Fruit fly (Drosophila melanogaster) whole organism, prepupa: ENCODE results near the gene CG16903.

Experiments
- Blimp-1 ChIP-seq: fragments of 200-800 bp; sonication (Bioruptor generic); optimal IDR thresholded peaks from 3 replicates; lab custom pipeline; 2017; ENCODE audit warnings: missing biosample characterization, missing genetic modification characterization, mild to moderate bottlenecking, moderate library complexity, missing genetic modification reagents
- CG10669 ChIP-seq: fragments of 200-800 bp; sonication (Bioruptor generic); optimal IDR thresholded peaks from 3 replicates; lab custom pipeline; 2018; ENCODE audit warnings: missing biosample characterization, mild to moderate bottlenecking, missing genetic modification characterization, moderate library complexity
- CG11294 ChIP-seq: fragments of 200-800 bp; sonication (Bioruptor generic); IDR thresholded peaks from 2 replicates; pipeline ENCODE4 v1.3.6; 2022; ENCODE audit warnings: missing biosample characterization, missing genetic modification characterization
- CG11762 ChIP-seq: fragments of 200-800 bp; sonication (Bioruptor generic); optimal IDR thresholded peaks from 3 replicates; lab custom pipeline; 2016; ENCODE audit warnings: missing biosample characterization, missing genetic modification characterization; ENCODE audit not compliant: insufficient read depth
- CG11902 ChIP-seq: fragments of 200-800 bp; sonication (Bioruptor generic); optimal IDR thresholded peaks from 3 replicates; lab custom pipeline; 2016; ENCODE audit warnings: missing biosample characterization, missing genetic modification characterization
- CG1621 ChIP-seq: fragments of 200-800 bp; sonication (Bioruptor generic); optimal IDR thresholded peaks from 3 replicates; lab custom pipeline; 2018; ENCODE audit warnings: missing biosample characterization, mild to moderate bottlenecking, missing genetic modification characterization
- CG16779 ChIP-seq: fragments of 200-800 bp; sonication (Bioruptor generic); optimal IDR thresholded peaks from 3 replicates; lab custom pipeline; 2017; ENCODE audit warnings: missing biosample characterization, mild to moderate bottlenecking, missing genetic modification characterization
- CG3032 ChIP-seq: fragments of 200-800 bp; optimal IDR thresholded peaks from 2 replicates; lab custom pipeline; 2019; ENCODE audit warnings: missing biosample characterization, mild to moderate bottlenecking, missing genetic modification characterization, moderate library complexity
- CG31627 ChIP-seq: fragments of 200-800 bp; sonication (Bioruptor generic); optimal IDR thresholded peaks from 3 replicates; lab custom pipeline; 2016; ENCODE audit warnings: missing biosample characterization, missing genetic modification characterization
- CG32006 ChIP-seq: fragments of 200-800 bp; sonication (Bioruptor generic); optimal IDR thresholded peaks from 3 replicates; lab custom pipeline; 2017; ENCODE audit warnings: missing biosample characterization, mild to moderate bottlenecking, missing genetic modification characterization
- CG34406 ChIP-seq: fragments of 200-800 bp; sonication (Bioruptor generic); optimal IDR thresholded peaks from 3 replicates; lab custom pipeline; 2016; ENCODE audit warnings: missing biosample characterization, missing genetic modification characterization
- CG3919 ChIP-seq: fragments of 200-800 bp; sonication (Bioruptor generic); optimal IDR thresholded peaks from 3 replicates; lab custom pipeline; 2016; ENCODE audit warnings: missing biosample characterization, missing genetic modification characterization
- CG4318 ChIP-seq: fragments of 200-800 bp; sonication (Bioruptor generic); optimal IDR thresholded peaks from 3 replicates; lab custom pipeline; 2017; ENCODE audit warnings: missing biosample characterization, mild to moderate bottlenecking, missing genetic modification characterization
- CG6163 ChIP-seq: fragments of 200-800 bp; sonication (Bioruptor generic); IDR thresholded peaks from 3 replicates; pipeline ENCODE4 v1.3.6; 2022; ENCODE audit warnings: missing biosample characterization, missing genetic modification characterization
- CG6792 ChIP-seq: fragments of 200-800 bp; sonication (Bioruptor generic); optimal IDR thresholded peaks from 3 replicates; lab custom pipeline; 2016; ENCODE audit warnings: missing biosample characterization, missing genetic modification characterization
- CG6808 ChIP-seq: fragments of 200-800 bp; sonication (Bioruptor generic); optimal IDR thresholded peaks from 3 replicates; lab custom pipeline; 2017; ENCODE audit warnings: missing biosample characterization, missing genetic modification characterization, mild to moderate bottlenecking, moderate library complexity, missing genetic modification reagents
- CG6854 ChIP-seq: fragments of 200-800 bp; sonication (Bioruptor generic); optimal IDR thresholded peaks from 2 replicates; lab custom pipeline; 2017; ENCODE audit warnings: missing biosample characterization, mild to moderate bottlenecking, missing genetic modification characterization
- CG8319 ChIP-seq: fragments of 200-800 bp; sonication (Bioruptor generic); optimal IDR thresholded peaks from 3 replicates; lab custom pipeline; 2016; ENCODE audit warnings: missing biosample characterization, missing genetic modification characterization
- CG8632 ChIP-seq: fragments of 200-800 bp; sonication (Bioruptor generic); optimal IDR thresholded peaks from 3 replicates; lab custom pipeline; 2016; ENCODE audit warnings: missing biosample characterization, missing genetic modification characterization
- Eip75B ChIP-seq: fragments of 200-800 bp; sonication (Bioruptor generic); optimal IDR thresholded peaks from 3 replicates; lab custom pipeline; 2016; ENCODE audit warnings: missing biosample characterization, missing genetic modification characterization
- Eip78C ChIP-seq: fragments of 200-800 bp; sonication (Bioruptor generic); peaks from one replicate; lab custom pipeline; 2016; ENCODE audit warnings: missing biosample characterization, missing genetic modification characterization
- Ets21C ChIP-seq: fragments of 200-800 bp; sonication (Bioruptor generic); optimal IDR thresholded peaks from 3 replicates; lab custom pipeline; 2016; ENCODE audit warnings: missing biosample characterization, missing genetic modification characterization
- Ets96B ChIP-seq: fragments of 200-800 bp; optimal IDR thresholded peaks from 2 replicates; lab custom pipeline; 2019; ENCODE audit warnings: missing biosample characterization, mild to moderate bottlenecking, missing genetic modification characterization, moderate library complexity
- Hr38 ChIP-seq: sonication (Bioruptor generic); optimal IDR thresholded peaks from 2 replicates; lab custom pipeline; 2016; ENCODE audit warnings: missing biosample characterization, missing genetic modification characterization
- Hr39 ChIP-seq: fragments of 200-800 bp; sonication (Bioruptor generic); optimal IDR thresholded peaks from 2 replicates; lab custom pipeline; 2016; ENCODE audit warnings: missing biosample characterization, missing genetic modification characterization
- Hr4 ChIP-seq: fragments of 200-800 bp; sonication (Bioruptor generic); optimal IDR thresholded peaks from 3 replicates; lab custom pipeline; 2016; ENCODE audit warnings: missing biosample characterization, missing genetic modification characterization
- Lpt ChIP-seq: fragments of 200-800 bp; sonication (Bioruptor generic); optimal IDR thresholded peaks from 3 replicates; lab custom pipeline; 2016; ENCODE audit warnings: missing biosample characterization, missing genetic modification characterization
- OdsH ChIP-seq: fragments of 200-800 bp; sonication (Bioruptor generic); optimal IDR thresholded peaks from 3 replicates; lab custom pipeline; 2016; ENCODE audit warnings: missing biosample characterization, missing genetic modification characterization
- Smox ChIP-seq: fragments of 200-800 bp; sonication (Bioruptor generic); optimal IDR thresholded peaks from 3 replicates; lab custom pipeline; 2016; ENCODE audit warnings: missing biosample characterization, missing genetic modification characterization
- Sox102F ChIP-seq: fragments of 200-800 bp; sonication (Bioruptor generic); optimal IDR thresholded peaks from 2 replicates; lab custom pipeline; 2016; ENCODE audit warnings: missing biosample characterization, mild to moderate bottlenecking, missing genetic modification characterization
- Sox15 ChIP-seq: fragments of 200-800 bp; sonication (Bioruptor generic); optimal IDR thresholded peaks from 3 replicates; lab custom pipeline; 2016; ENCODE audit warnings: missing biosample characterization, missing genetic modification characterization
- achi ChIP-seq: fragments of 200-800 bp; sonication (Bioruptor generic); optimal IDR thresholded peaks from 3 replicates; lab custom pipeline; 2016; ENCODE audit warnings: missing biosample characterization, missing genetic modification characterization
- acj6 ChIP-seq: fragments of 200-800 bp; sonication (Bioruptor generic); optimal IDR thresholded peaks from 3 replicates; lab custom pipeline; 2016; ENCODE audit warnings: missing biosample characterization, missing genetic modification characterization
- cyc ChIP-seq: fragments of 200-800 bp; sonication (Bioruptor generic); optimal IDR thresholded peaks from 3 replicates; lab custom pipeline; 2016; ENCODE audit warnings: missing biosample characterization, missing genetic modification characterization
- dac ChIP-seq: fragments of 200-800 bp; sonication (Bioruptor generic); optimal IDR thresholded peaks from 2 replicates; lab custom pipeline; 2017; ENCODE audit warnings: missing biosample characterization, mild to moderate bottlenecking, missing genetic modification characterization
- eg ChIP-seq: fragments of 200-800 bp; sonication (Bioruptor generic); IDR thresholded peaks from 3 replicates; pipeline ENCODE4 v1.3.6; 2022; ENCODE audit warnings: missing biosample characterization, missing genetic modification characterization
- fd59A ChIP-seq: fragments of 200-800 bp; sonication (Bioruptor generic); optimal IDR thresholded peaks from 2 replicates; lab custom pipeline; 2017; ENCODE audit warnings: missing biosample characterization, mild to moderate bottlenecking, missing genetic modification characterization, missing genetic modification reagents
- fd85E ChIP-seq: fragments of 200-800 bp; sonication (Bioruptor generic); optimal IDR thresholded peaks from 3 replicates; lab custom pipeline; 2016; ENCODE audit warnings: missing biosample characterization, missing genetic modification characterization
- lz ChIP-seq: fragments of 200-800 bp; sonication (Bioruptor generic); optimal IDR thresholded peaks from 3 replicates; lab custom pipeline; 2016; ENCODE audit warnings: missing biosample characterization, missing genetic modification characterization
- net ChIP-seq: fragments of 200-800 bp; sonication (Bioruptor generic); optimal IDR thresholded peaks from 3 replicates; lab custom pipeline; 2016; ENCODE audit warnings: missing biosample characterization, missing genetic modification characterization
- pdm3 ChIP-seq: fragments of 200-800 bp; sonication (Bioruptor generic); optimal IDR thresholded peaks from 3 replicates; lab custom pipeline; 2016; ENCODE audit warnings: missing biosample characterization, missing genetic modification characterization
- spab ChIP-seq: fragments of 200-800 bp; sonication (Bioruptor generic); optimal IDR thresholded peaks from 2 replicates; lab custom pipeline; 2017; ENCODE audit warnings: missing biosample characterization, mild to moderate bottlenecking, missing genetic modification characterization, missing genetic modification reagents
- ss ChIP-seq, 2 experiments: fragments of 200-800 bp; sonication (Bioruptor generic); optimal IDR thresholded peaks; 2 replicates in 1 of 2; 3 replicates in 1 of 2; lab custom pipeline; 2017 to 2018; ENCODE audit warnings: mild to moderate bottlenecking in 2 of 2, missing biosample characterization in 2 of 2, missing genetic modification characterization in 2 of 2, moderate library complexity in 1 of 2
- svp ChIP-seq: fragments of 200-800 bp; sonication (Bioruptor generic); peaks from one replicate; lab custom pipeline; 2016; ENCODE audit warnings: missing biosample characterization, missing genetic modification characterization
- topi ChIP-seq: fragments of 200-800 bp; sonication (Bioruptor generic); optimal IDR thresholded peaks from 3 replicates; lab custom pipeline; 2016; ENCODE audit warnings: missing biosample characterization, missing genetic modification characterization
- vri ChIP-seq: fragments of 200-800 bp; sonication (Bioruptor generic); optimal IDR thresholded peaks from 3 replicates; lab custom pipeline; 2016; ENCODE audit warnings: missing biosample characterization, mild to moderate bottlenecking, missing genetic modification characterization

The CG16903 gene

DNA sequence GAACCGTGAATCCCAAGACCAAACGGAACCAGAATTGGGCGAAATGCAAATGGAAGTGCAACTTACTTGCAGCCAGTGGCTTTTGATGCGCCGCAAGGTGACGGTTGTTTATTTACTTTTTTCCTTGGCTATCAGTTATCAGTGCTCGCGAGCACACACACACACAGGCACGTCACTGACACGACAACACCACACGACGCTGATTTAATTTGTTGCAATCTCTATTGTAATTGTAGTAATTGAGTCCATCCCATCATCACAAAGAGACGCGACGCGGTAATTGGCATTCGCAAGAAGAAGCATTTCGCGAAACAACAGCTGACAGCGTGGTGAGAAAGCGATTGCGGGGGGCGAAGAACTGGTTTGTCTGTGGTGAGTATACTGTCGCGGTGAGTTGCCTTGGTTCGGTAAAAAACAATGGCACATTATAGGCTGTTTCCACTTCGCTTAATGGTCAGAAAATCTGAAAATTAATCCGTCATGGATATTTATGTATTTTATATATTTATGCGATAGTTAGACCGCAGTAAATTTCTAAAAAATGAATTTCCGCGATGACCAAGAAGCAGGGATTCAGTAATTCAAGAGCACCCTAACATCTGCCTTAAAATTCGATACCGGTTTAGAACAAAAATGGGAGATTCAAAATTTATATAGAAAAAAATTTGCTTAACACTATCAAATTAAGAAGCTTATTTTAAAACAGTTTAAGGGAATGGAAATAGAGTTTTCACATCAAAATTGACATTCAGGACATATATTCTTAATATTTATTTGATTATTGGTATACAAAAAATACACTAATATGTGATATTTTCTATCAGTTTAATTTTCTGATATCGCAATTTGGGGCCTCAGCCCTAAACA, 38.0 kb downstream of the CG16903 start, which contains the start of the genes Actn and usp (continued):
- TF ChIP-seq Blimp-1 (no peak), svp (peak; percentile 80), CG8632 (GFP tag; lab: Kevin White, UChicago) (no peak), Ets21C (GFP tag; lab: Kevin White, UChicago) (no peak), CG32006 (GFP tag; lab: Kevin White, UChicago) (peak; percentile 24), OdsH (GFP tag; lab: Kevin White, UChicago) (peak; percentile 38), CG6854 (GFP tag; lab: Kevin White, UChicago) (peak; percentile 63), fd59A (GFP tag; lab: Kevin White, UChicago) (no peak), ss (GFP tag; optimal IDR thresholded peaks at IDR 0.05; lab: Kevin White, UChicago) (peak; percentile 11 to 63), cyc (GFP tag; lab: Kevin White, UChicago) (peak; percentile 37)

DNA sequence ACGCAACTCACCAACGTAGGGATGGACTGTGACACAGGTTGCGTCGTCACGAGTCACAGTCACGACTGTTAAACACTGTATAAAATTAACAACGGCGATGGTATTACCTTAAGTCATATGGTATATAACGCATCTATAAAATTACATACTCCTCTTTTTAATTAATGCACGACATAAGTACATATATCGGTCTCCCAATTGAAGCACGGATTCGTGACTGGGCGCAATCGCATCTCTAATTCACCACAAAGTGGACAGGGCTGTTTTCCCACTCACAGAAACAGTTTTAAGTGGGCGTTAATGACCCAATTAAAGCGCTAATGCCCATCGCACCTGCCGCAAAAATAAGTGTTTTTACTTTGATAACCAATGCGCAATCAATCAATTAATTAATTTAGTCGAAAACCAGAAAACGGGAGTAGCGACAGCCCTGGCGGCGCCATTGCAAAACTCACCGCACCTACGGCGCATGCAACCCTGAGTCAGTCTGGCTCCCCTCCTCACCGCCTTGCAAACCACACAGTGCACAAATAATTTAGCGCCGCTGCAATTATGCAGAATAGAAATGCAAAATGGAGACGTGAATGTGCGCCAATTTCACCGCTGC, 38.8 kb downstream of the CG16903 start, which contains the start of gene CG4313:
CG4313 (plus strand) TSS at position 557 of the 607 bp plus-strand sequence.
- peak; percentile 68 for TF ChIP-seq vri (GFP tag; lab: Kevin White, UChicago)
- TF ChIP-seq CG16779 (tag; lab: Kevin White, UChicago): no peak
- peak; percentile 70 for TF ChIP-seq Eip75B (GFP tag; lab: Kevin White, UChicago)
- TF ChIP-seq CG11762 (GFP tag; lab: Kevin White, UChicago): peak; percentile 26
- peak; percentile 64 for TF ChIP-seq Hr4 (GFP tag; lab: Kevin White, UChicago)
- peak; percentile 84 for TF ChIP-seq lz (GFP tag; lab: Kevin White, UChicago)
- peak; percentile 71 for TF ChIP-seq OdsH (GFP tag; lab: Kevin White, UChicago)
- peak; percentile 33 for TF ChIP-seq CG4318 (GFP tag; lab: Kevin White, UChicago)
- no peak; the same call in 2 of the 3 replicates for TF ChIP-seq CG6163 (GFP tag; lab: Robert Waterston, UW)
- TF ChIP-seq Lpt: no peak
- peak; percentile 69 for TF ChIP-seq CG3032 (tag; lab: Kevin White, UChicago)
- peak; percentile 88 for TF ChIP-seq Eip78C (GFP tag; lab: Kevin White, UChicago)
- no peak for TF ChIP-seq fd85E (GFP tag; lab: Kevin White, UChicago)
- peak; percentile 64 for TF ChIP-seq CG34406 (GFP tag; lab: Kevin White, UChicago)
- no peak; the same call in 1 of the 2 replicates for TF ChIP-seq CG11294
- TF ChIP-seq acj6 (GFP tag; lab: Kevin White, UChicago): peak; percentile 66
- peak; percentile 43 for TF ChIP-seq fd59A (GFP tag; lab: Kevin White, UChicago)
- TF ChIP-seq Blimp-1: no peak
- TF ChIP-seq Sox102F (GFP tag; lab: Kevin White, UChicago): peak; percentile 62
- peak; percentile 68 for TF ChIP-seq CG6792 (GFP tag; lab: Kevin White, UChicago)
- TF ChIP-seq CG31627: peak; percentile 81
- TF ChIP-seq CG8632 (GFP tag; lab: Kevin White, UChicago): peak; percentile 42
- TF ChIP-seq CG6808 (GFP tag; lab: Kevin White, UChicago): peak; percentile 64
- peak; percentile 75 for TF ChIP-seq Hr39
- peak; percentile 43 for TF ChIP-seq net (GFP tag; lab: Kevin White, UChicago)
- peak; percentile 74 for TF ChIP-seq Smox (GFP tag; lab: Kevin White, UChicago)
- TF ChIP-seq dac (GFP tag; lab: Kevin White, UChicago): peak; percentile 3
- peak; percentile 43 for TF ChIP-seq Ets96B (tag; lab: Kevin White, UChicago)
- peak; percentile 63 for TF ChIP-seq CG3919 (GFP tag; lab: Kevin White, UChicago)
- TF ChIP-seq CG11902 (GFP tag; lab: Kevin White, UChicago): peak; percentile 41
- peak; percentile 59 for TF ChIP-seq achi (GFP tag; lab: Kevin White, UChicago)
- TF ChIP-seq eg (GFP tag; lab: Robert Waterston, UW): no peak; the same call in 1 of the 3 replicates
- no peak for TF ChIP-seq Hr38 (GFP tag; lab: Kevin White, UChicago)
- peak; percentile 37 for TF ChIP-seq spab (GFP tag; lab: Kevin White, UChicago)
- TF ChIP-seq topi (GFP tag; lab: Kevin White, UChicago): peak; percentile 77
- TF ChIP-seq CG32006 (GFP tag; lab: Kevin White, UChicago): peak; percentile 65
- TF ChIP-seq Sox15 (GFP tag; lab: Kevin White, UChicago): peak; percentile 65
- TF ChIP-seq pdm3 (GFP tag; lab: Kevin White, UChicago): peak; percentile 76
- TF ChIP-seq CG1621 (tag; lab: Kevin White, UChicago): peak; percentile 42
- peak; percentile 61 for TF ChIP-seq CG8319
- TF ChIP-seq CG10669: peak; percentile 46
